Worm (Caenorhabditis elegans) whole organism, early embryonic: Measurements from ENCODE around the gene E01G4.3.

Experiments used
- B0310.2 ChIP-seq: sonication (generic microtip); optimal IDR thresholded peaks from 2 replicates; lab custom pipeline; 2016; ENCODE audit warnings: mild to moderate bottlenecking, missing genetic modification characterization, missing compliant biosample characterization
- F13C5.2 ChIP-seq: sonication (generic microtip); optimal IDR thresholded peaks from 2 replicates; lab custom pipeline; 2017; ENCODE audit warnings: mild to moderate bottlenecking, missing genetic modification characterization, inconsistent platforms, missing compliant biosample characterization
- aly-1 ChIP-seq: sonication (generic microtip); optimal IDR thresholded peaks from 2 replicates; lab custom pipeline; 2016; ENCODE audit warnings: missing genetic modification characterization, missing compliant biosample characterization
- ama-1 ChIP-seq: fragments of 150-350 bp; optimal IDR thresholded peaks from 2 replicates; lab custom pipeline; 2014
- ceh-13 ChIP-seq: fragments of 200-800 bp; sonication (Bioruptor generic); optimal IDR thresholded peaks from 2 replicates; lab custom pipeline; 2018; ENCODE audit warnings: mild to moderate bottlenecking, missing genetic modification characterization, missing compliant biosample characterization
- ceh-36 ChIP-seq: sonication (generic microtip); optimal IDR thresholded peaks from 2 replicates; lab custom pipeline; 2016; ENCODE audit warnings: missing genetic modification characterization, inconsistent platforms, missing compliant biosample characterization
- ets-7 ChIP-seq: sonication (generic microtip); optimal IDR thresholded peaks from 2 replicates; lab custom pipeline; 2016; ENCODE audit warnings: missing genotype, missing genetic modification characterization, missing compliant biosample characterization
- flt-1 ChIP-seq: fragments of 200-800 bp; sonication (Bioruptor generic); IDR thresholded peaks from 2 replicates; pipeline ENCODE4 v1.3.6; 2022; ENCODE audit warnings: missing genetic modification characterization, missing compliant biosample characterization
- hmbx-1 ChIP-seq: sonication (generic microtip); optimal IDR thresholded peaks from 2 replicates; lab custom pipeline; 2016; ENCODE audit warnings: mild to moderate bottlenecking, missing genetic modification characterization, missing compliant biosample characterization
- hmg-4 ChIP-seq: fragments of 200-800 bp; sonication (Bioruptor generic); optimal IDR thresholded peaks from 2 replicates; lab custom pipeline; 2018; ENCODE audit warnings: mild to moderate bottlenecking, missing genetic modification characterization, missing compliant biosample characterization
- hnd-1 ChIP-seq: sonication (generic microtip); optimal IDR thresholded peaks from 2 replicates; lab custom pipeline; 2016; ENCODE audit warnings: missing genetic modification characterization, missing compliant biosample characterization
- pes-1 ChIP-seq: fragments of 200-800 bp; sonication (Bioruptor generic); IDR thresholded peaks from 2 replicates; pipeline ENCODE4 v1.3.6; 2022; ENCODE audit warnings: missing genetic modification reagents, missing genetic modification characterization, missing compliant biosample characterization
- scrt-1 ChIP-seq: fragments of 200-800 bp; sonication (Bioruptor generic); IDR thresholded peaks from 2 replicates; pipeline ENCODE4 v1.3.6; 2022; ENCODE audit warnings: missing genetic modification characterization, missing compliant biosample characterization
- sea-1 ChIP-seq: fragments of 200-800 bp; sonication (Bioruptor generic); conservative IDR thresholded peaks from 2 replicates; pipeline ENCODE4 v1.3.6; 2022; ENCODE audit warnings: missing genetic modification characterization, missing compliant biosample characterization
- tbx-11 ChIP-seq: fragments of 200-800 bp; sonication (Bioruptor generic); IDR thresholded peaks from 2 replicates; pipeline ENCODE4 v1.3.6; 2022; ENCODE audit warnings: missing genetic modification characterization, missing compliant biosample characterization
- tbx-37 ChIP-seq: fragments of 200-800 bp; sonication (Bioruptor generic); conservative IDR thresholded peaks from 2 replicates; pipeline ENCODE4 v1.3.6; 2022; ENCODE audit warnings: missing genetic modification reagents, missing genetic modification characterization, missing compliant biosample characterization
- tra-4 ChIP-seq: sonication (generic microtip); optimal IDR thresholded peaks from 2 replicates; lab custom pipeline; 2017; ENCODE audit warnings: missing genetic modification characterization, missing compliant biosample characterization

Gene E01G4.3

DNA sequence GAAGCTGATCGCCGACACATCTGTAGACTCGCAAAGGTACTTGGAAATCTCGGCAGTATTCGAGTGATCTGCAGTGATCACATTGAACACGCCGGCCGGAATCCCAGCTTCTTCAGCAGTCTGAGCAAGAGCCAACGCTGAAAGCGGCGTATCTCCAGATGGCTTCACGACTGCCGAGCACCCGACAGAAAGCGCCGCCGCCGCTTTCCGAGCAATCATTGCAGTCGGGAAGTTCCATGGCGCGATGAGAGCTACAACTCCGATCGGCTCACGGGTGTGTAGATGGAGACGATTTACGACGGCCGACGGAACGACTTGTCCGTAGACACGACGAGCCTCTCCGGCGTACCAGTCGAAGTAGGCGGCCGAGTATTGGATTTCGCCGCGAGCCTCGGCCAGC lies 20.5 kb upstream of the E01G4.3 start:
- TF ChIP-seq hnd-1 (tag; lab: Kevin White, UChicago), result no peak
- peak; percentile 10 for TF ChIP-seq aly-1

DNA sequence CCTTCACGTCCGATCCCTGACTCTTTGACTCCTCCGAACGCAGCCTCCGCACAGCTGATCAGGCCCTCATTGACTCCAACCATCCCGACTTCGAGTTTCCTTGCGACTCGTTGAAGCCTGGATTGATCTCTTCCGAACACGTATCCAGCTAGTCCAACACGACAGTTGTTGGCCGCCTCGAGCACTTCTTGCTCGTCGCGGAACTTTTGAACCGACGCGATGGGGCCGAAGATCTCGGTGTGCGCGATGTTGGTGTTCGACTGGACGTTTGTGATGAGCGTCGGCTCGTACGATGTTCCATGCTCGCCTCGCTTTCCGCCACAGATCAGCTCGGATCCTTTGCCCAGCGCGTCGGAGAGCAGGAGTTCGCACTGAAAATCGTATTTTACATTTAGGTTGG lies 18.2 kb upstream of the E01G4.3 start:
- TF ChIP-seq sea-1 (no peak), aly-1 (no peak), ama-1 (no peak), ets-7 (no peak), pes-1 (no peak)

DNA sequence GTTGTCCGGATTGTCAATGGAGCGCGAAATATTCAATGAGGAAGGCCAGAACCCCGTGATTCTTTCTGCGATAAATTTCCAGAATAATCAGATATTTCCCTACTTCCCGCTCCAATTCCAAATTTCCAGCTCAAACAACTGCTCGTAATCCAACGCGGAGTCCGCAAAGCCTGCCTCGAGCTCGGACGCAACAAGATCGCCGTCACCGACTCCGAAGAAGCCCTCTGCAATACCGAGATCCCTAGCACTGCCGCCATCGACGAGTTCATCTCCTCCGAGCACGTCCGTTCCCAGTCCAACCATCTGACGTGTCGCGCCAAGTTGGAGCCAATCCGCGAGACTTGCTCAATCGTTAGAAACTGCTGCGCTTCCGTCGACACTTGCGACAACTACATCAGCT lies 15.7 kb upstream of the E01G4.3 start:
- TF ChIP-seq hmbx-1 (tag; lab: Kevin White, UChicago), result no peak
- TF ChIP-seq B0310.2 (tag; lab: Kevin White, UChicago), result no peak
- TF ChIP-seq sea-1, result no peak
- no peak for TF ChIP-seq flt-1 (GFP tag; lab: Robert Waterston, UW)
- TF ChIP-seq ceh-36 (tag; lab: Kevin White, UChicago), result no peak
- no peak for TF ChIP-seq tra-4 (tag; lab: Kevin White, UChicago)
- no peak for TF ChIP-seq scrt-1
- no peak for TF ChIP-seq hmg-4
- no peak for TF ChIP-seq tbx-11 (GFP tag; lab: Robert Waterston, UW)
- TF ChIP-seq ceh-13 (GFP tag; lab: Kevin White, UChicago), result no peak
- no peak for TF ChIP-seq pes-1
- no peak for TF ChIP-seq F13C5.2 (tag; lab: Kevin White, UChicago)
- TF ChIP-seq hnd-1 (tag; lab: Kevin White, UChicago), result no peak
- no peak for TF ChIP-seq tbx-37 (GFP tag; lab: Robert Waterston, UW)
- TF ChIP-seq ets-7, result no peak
- TF ChIP-seq ama-1, result no peak
- no peak for TF ChIP-seq aly-1

DNA sequence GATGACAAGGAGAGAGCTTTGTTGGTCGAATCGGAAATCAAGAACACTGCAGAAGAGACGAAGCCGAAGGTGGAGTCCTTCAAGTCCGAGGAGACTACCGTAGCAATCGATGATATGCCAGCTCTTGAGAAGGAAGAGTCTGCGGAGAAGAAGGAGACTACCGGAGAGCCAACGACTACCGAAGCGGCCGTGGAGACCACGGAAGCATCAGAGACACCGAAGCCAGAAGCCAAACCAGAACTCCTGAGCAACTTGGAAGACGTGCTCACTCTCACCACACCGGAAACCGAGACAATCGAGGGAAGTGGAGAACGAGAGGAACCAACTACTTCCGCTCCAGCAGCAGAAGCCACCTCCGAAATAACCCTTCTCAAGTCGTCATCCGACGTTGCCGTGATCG lies 14.7 kb upstream of the E01G4.3 start:
- TF ChIP-seq pes-1, result no peak
- no peak for TF ChIP-seq ceh-13 (GFP tag; lab: Kevin White, UChicago)
- TF ChIP-seq F13C5.2 (tag; lab: Kevin White, UChicago), result no peak
- TF ChIP-seq ama-1, result no peak
- no peak for TF ChIP-seq ceh-36 (tag; lab: Kevin White, UChicago)
- TF ChIP-seq hnd-1 (tag; lab: Kevin White, UChicago), result no peak
- TF ChIP-seq aly-1, result no peak
- TF ChIP-seq tra-4 (tag; lab: Kevin White, UChicago), result no peak
- TF ChIP-seq scrt-1, result no peak
- TF ChIP-seq B0310.2 (tag; lab: Kevin White, UChicago), result no peak
- no peak for TF ChIP-seq hmbx-1 (tag; lab: Kevin White, UChicago)
- TF ChIP-seq flt-1 (GFP tag; lab: Robert Waterston, UW), result no peak
- TF ChIP-seq sea-1, result no peak
- no peak for TF ChIP-seq ets-7
- TF ChIP-seq hmg-4, result no peak

DNA sequence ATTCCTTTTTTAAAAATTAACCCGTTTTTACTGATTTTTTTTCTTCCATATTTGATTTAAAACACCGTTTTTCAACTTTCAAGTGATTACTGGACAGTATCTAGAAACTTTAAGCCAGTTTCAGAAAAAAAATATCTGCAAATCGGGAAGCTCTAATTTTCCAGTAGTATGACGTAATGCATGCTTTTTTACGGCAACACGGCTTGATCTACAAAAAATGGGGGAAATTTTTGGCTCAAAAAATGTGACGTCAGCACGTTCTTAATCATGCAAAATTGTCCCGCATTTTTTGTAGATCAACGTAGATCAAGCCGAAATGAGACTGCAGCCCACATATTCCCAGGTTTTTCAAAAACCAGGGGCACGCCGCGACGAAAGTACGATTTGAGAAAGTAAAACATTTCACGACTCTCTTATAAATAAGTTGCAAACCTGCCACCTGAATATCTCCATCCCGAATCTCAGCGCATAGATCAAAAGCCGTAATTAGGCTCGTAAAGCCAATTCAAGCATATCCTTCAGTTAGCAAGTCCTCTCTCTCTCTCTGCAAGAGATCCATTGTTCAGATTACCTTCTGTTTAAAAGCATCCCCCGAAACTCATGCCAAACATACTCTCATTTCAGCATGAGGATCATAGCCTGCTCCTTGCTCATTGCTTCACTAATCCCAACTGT lies 12.5 kb upstream of the E01G4.3 start, which contains the start of gene E01G4.6:
TSS of gene E01G4.6 (plus strand) at position 625 of the 675 bp plus-strand sequence.
- TF ChIP-seq ets-7 (no peak), tbx-11 (GFP tag; lab: Robert Waterston, UW) (no peak), hmbx-1 (tag; lab: Kevin White, UChicago) (no peak), flt-1 (GFP tag; lab: Robert Waterston, UW) (no peak), ceh-13 (GFP tag; lab: Kevin White, UChicago) (no peak), pes-1 (no peak), hnd-1 (tag; lab: Kevin White, UChicago) (no peak), scrt-1 (no peak), aly-1 (no peak), sea-1 (no peak), tbx-37 (GFP tag; lab: Robert Waterston, UW) (no peak), F13C5.2 (tag; lab: Kevin White, UChicago) (no peak)

DNA sequence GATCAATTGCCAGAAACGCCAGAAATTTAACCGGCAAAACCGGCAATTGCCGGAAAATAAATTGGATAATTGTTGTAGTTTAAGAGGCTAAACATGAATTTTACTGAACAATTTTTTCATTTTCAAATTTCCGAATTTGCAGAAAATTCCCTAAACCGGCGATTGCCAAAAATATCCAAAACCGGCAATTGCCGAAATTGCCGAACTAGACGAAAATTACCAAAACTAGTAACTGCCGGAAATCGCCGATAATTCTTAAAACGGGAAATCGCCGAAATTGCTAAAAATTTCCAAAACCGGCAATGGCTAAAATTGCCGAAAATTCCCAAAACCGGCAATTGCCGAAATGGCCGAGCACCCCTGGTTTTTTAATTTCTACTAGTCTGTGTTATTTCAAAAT lies 10.0 kb upstream of the E01G4.3 start:
- TF ChIP-seq tbx-37 (GFP tag; lab: Robert Waterston, UW) (no peak), ama-1 (no peak), F13C5.2 (tag; lab: Kevin White, UChicago) (no peak), tbx-11 (GFP tag; lab: Robert Waterston, UW) (no peak), sea-1 (no peak), hmg-4 (no peak), aly-1 (no peak), tra-4 (tag; lab: Kevin White, UChicago) (no peak), ets-7 (no peak), B0310.2 (tag; lab: Kevin White, UChicago) (no peak), pes-1 (no peak), hnd-1 (tag; lab: Kevin White, UChicago) (no peak), flt-1 (GFP tag; lab: Robert Waterston, UW) (no peak), scrt-1 (no peak), hmbx-1 (tag; lab: Kevin White, UChicago) (no peak), ceh-13 (GFP tag; lab: Kevin White, UChicago) (no peak)

DNA sequence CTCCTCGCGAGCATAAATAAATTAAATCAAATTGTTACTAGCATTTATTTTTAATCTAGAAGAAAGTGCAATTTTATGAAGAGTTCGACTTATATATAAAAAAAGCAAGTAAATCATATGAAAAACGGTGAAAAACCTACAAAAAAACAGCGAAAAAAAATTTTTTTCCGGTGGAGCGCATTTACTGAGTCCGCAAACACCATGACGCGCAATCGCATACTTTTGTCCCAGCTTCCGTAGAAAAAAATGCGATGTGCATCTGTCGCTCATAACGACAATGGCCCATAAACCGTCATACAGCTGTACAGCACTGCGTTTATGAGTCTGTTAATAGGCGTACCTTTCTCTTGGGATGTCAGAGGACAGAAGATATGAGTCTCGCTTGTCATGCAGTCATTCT lies 7.8 kb upstream of the E01G4.3 start:
- TF ChIP-seq tra-4 (tag; lab: Kevin White, UChicago) (no peak), hmbx-1 (tag; lab: Kevin White, UChicago) (no peak), ama-1 (no peak), F13C5.2 (tag; lab: Kevin White, UChicago) (peak; percentile 3), sea-1 (no peak), tbx-11 (GFP tag; lab: Robert Waterston, UW) (no peak), pes-1 (no peak)

DNA sequence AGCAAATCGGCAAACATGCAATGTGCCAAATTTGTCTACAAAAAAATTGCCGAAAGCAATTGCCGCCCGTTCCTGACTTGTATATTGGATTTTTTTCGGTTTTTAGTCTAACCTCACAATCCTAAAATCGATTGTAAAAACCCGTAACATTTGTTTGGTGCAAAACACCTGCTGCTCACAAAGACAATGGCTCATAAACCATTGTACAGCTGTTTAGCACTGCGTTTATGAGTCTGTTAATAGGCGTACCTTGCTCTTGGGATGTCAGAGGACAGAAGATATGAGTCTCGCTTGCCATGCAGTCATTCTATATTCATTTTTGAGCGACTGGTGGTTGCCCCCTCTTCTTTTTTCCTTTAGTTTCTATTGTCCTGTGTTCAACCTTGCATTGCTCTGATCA lies 2.7 kb upstream of the E01G4.3 start, which contains the start of gene E01G4.5:
TSS of gene E01G4.5 (plus strand) at position 301 of the 400 bp plus-strand sequence.
- no peak for TF ChIP-seq B0310.2 (tag; lab: Kevin White, UChicago)
- TF ChIP-seq ama-1, result no peak
- no peak for TF ChIP-seq ceh-13 (GFP tag; lab: Kevin White, UChicago)
- TF ChIP-seq tbx-11 (GFP tag; lab: Robert Waterston, UW), result no peak
- no peak for TF ChIP-seq tra-4 (tag; lab: Kevin White, UChicago)
- TF ChIP-seq pes-1, result no peak
- no peak for TF ChIP-seq sea-1
- no peak for TF ChIP-seq scrt-1
- no peak for TF ChIP-seq ets-7
- TF ChIP-seq hmbx-1 (tag; lab: Kevin White, UChicago), result no peak
- no peak for TF ChIP-seq tbx-37 (GFP tag; lab: Robert Waterston, UW)
- TF ChIP-seq flt-1 (GFP tag; lab: Robert Waterston, UW), result no peak
- TF ChIP-seq hmg-4, result no peak
- TF ChIP-seq hnd-1 (tag; lab: Kevin White, UChicago), result no peak
- TF ChIP-seq aly-1, result no peak
